Worm (Caenorhabditis elegans) whole organism, midembryonic: Measurements from ENCODE around the gene Y42H9AR.4.
A peak's percentile ranks its signal among the peaks of the same experiment; 100 is the strongest.

ENCODE experiments used
- T22C8.4 ChIP-seq: fragments of 200-800 bp; sonication (Bioruptor generic); IDR thresholded peaks from 2 replicates; pipeline ENCODE4 v1.3.6; 2022; ENCODE audit warnings: missing genetic modification characterization, missing compliant biosample characterization
- cog-1 ChIP-seq: sonication (generic microtip); optimal IDR thresholded peaks from 2 replicates; lab custom pipeline; 2016; ENCODE audit warnings: missing genetic modification characterization, missing compliant biosample characterization
- flt-1 ChIP-seq: fragments of 200-800 bp; sonication (Bioruptor generic); IDR thresholded peaks from 2 replicates; pipeline ENCODE4 v1.3.6; 2022; ENCODE audit warnings: missing genetic modification characterization, missing compliant biosample characterization
- klf-2 ChIP-seq: fragments of 200-800 bp; sonication (Bioruptor generic); conservative IDR thresholded peaks from 2 replicates; pipeline ENCODE4 v1.3.6; 2022; ENCODE audit warnings: missing genetic modification reagents, missing genetic modification characterization, missing compliant biosample characterization
- med-1 ChIP-seq: sonication (generic microtip); optimal IDR thresholded peaks from 2 replicates; lab custom pipeline; 2017; ENCODE audit warnings: missing genetic modification characterization, mild to moderate bottlenecking, missing compliant biosample characterization, antibody characterized with exemption, missing genetic modification reagents; ENCODE audit not compliant: insufficient read depth
- ref-1 ChIP-seq: fragments of 200-800 bp; sonication (Bioruptor generic); conservative IDR thresholded peaks from 2 replicates; pipeline ENCODE4 v1.3.6; 2022; ENCODE audit warnings: missing genetic modification reagents, missing genetic modification characterization, missing compliant biosample characterization
- tab-1 ChIP-seq: fragments of 200-800 bp; sonication (Bioruptor generic); IDR thresholded peaks from 2 replicates; pipeline ENCODE4 v1.3.6; 2022; ENCODE audit warnings: missing genetic modification characterization, missing compliant biosample characterization
- ztf-23 ChIP-seq: fragments of 200-800 bp; sonication (Bioruptor generic); IDR thresholded peaks from 2 replicates; pipeline ENCODE4 v1.3.6; 2022; ENCODE audit warnings: missing genetic modification reagents, missing genetic modification characterization, missing compliant biosample characterization
- ztf-29 ChIP-seq: fragments of 200-800 bp; sonication (Bioruptor generic); IDR thresholded peaks from 2 replicates; pipeline ENCODE4 v1.3.6; 2022; ENCODE audit warnings: missing genetic modification reagents, missing genetic modification characterization, missing compliant biosample characterization

Gene Y42H9AR.4

DNA sequence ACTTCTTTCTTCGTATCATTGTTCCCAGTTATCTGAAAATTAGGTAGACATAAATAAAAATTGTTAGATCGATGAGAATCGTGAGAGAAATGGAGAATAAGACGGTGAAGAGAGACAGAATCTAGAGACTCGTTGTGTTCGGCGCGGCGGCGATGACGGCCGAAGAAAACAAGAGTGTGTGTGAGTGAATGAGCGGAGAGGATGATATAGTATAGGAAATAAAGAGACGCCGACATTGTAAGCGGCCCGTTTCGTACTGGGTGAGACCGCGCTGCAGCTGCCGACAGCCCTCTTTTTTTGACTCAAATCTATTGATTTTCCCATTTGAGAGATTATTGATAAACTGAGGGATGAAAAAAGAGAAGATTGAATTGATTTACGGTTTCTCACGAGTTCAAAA lies at the start of gene Y42H9AR.4:
TSS of gene Y42H9AR.4 (minus strand) at position 32 of the 400 bp plus-strand sequence.
- no peak for TF ChIP-seq klf-2 (GFP tag; lab: Robert Waterston, UW)
- peak; percentile 46 for TF ChIP-seq cog-1 (tag; lab: Kevin White, UChicago)

DNA sequence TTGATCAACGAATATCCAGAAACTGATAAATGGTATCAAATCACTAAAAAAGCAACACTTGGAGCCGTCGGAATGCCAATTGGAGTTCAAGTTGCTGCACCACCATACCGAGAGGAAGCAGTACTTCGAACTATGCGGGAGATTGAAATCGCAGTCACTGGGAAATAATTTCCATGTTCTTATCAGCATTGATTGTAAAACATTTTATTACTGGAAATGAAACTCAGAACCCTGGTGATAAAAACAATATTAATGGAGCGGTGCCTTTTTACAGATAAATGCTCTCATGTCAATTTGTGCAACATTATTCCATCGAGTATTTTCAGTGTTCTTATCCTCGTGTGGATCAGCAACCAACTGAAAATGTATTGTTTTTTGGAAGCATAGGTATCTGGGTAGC lies 49.8 kb upstream of the Y42H9AR.4 start:
- no peak for TF ChIP-seq ztf-23 (GFP tag; lab: Robert Waterston, UW)
- no peak for TF ChIP-seq ref-1 (GFP tag; lab: Robert Waterston, UW)
- TF ChIP-seq tab-1 (GFP tag; lab: Robert Waterston, UW): no peak
- no peak for TF ChIP-seq T22C8.4 (GFP tag; lab: Robert Waterston, UW)
- TF ChIP-seq cog-1 (tag; lab: Kevin White, UChicago): no peak
- no peak for TF ChIP-seq flt-1 (GFP tag; lab: Robert Waterston, UW)
- no peak for TF ChIP-seq ztf-29 (GFP tag; lab: Robert Waterston, UW)
- no peak for TF ChIP-seq med-1
- no peak for TF ChIP-seq klf-2 (GFP tag; lab: Robert Waterston, UW)

DNA sequence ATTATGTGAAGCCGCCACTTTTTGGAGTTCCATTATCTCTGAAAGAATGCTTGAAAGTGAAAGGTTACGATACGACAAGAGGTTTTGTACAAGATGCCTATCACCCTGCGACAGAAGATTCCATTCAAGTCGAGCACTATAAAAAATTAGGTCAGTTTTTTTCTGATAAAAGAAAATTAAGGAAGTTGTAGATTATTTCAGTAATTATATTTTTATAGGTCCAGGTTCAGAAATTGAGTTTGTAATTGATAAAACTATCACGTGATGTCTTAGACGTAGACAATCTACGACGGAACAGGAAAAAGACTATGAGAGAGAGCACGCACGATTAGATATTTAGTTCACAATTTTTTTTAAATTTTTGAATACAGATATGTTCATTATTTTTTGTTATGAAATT lies 48.0 kb upstream of the Y42H9AR.4 start:
- TF ChIP-seq T22C8.4 (GFP tag; lab: Robert Waterston, UW) (no peak), flt-1 (GFP tag; lab: Robert Waterston, UW) (no peak), cog-1 (tag; lab: Kevin White, UChicago) (no peak), ztf-29 (GFP tag; lab: Robert Waterston, UW) (no peak), ref-1 (GFP tag; lab: Robert Waterston, UW) (no peak), ztf-23 (GFP tag; lab: Robert Waterston, UW) (no peak), med-1 (no peak), klf-2 (GFP tag; lab: Robert Waterston, UW) (no peak), tab-1 (GFP tag; lab: Robert Waterston, UW) (no peak)

DNA sequence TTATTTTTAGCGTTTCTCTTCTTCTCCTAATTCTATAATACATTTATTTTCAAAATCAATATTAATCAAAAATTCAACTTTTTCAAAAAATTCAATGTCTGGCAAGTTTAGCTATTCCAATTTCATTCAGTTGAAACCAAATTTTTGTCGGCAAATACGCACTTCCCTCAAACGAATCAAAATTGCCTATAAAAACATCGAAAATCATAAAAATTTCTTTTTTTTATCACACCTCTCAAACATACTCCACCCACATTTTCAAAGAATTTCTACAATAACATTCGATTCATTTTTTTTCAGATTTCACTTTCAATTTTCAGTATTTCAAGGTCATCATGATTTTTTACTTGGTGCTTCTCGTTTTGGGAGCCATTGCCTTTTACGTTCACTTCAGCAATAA lies 47.1 kb upstream of the Y42H9AR.4 start, which contains the start of gene faah-1:
TSS of gene faah-1 (plus strand) at position 301 of the 400 bp plus-strand sequence.
- no peak for TF ChIP-seq ztf-29 (GFP tag; lab: Robert Waterston, UW)

DNA sequence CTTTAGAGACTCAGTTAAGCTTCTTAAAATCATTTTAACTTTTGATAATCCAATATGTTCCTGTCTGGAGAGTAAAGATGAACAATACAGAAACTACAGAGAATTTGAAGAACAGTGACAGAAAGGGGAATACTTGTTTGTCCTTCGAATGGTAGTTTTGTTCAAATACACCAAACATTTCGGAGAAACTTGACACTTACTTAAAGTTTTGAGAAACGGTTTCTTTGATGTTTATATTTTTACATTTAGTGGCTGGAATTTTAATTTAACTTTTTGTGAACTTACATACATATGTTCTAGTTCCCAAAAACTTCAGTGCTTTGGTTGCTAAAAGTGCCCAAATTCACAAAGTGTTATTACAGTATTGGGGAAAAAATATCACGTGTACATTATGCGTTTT lies 45.1 kb upstream of the Y42H9AR.4 start, which contains the start of gene B0218.5:
TSS of gene B0218.5 (minus strand) at position 101 of the 400 bp plus-strand sequence.
- TF ChIP-seq ztf-29 (GFP tag; lab: Robert Waterston, UW) (no peak), flt-1 (GFP tag; lab: Robert Waterston, UW) (no peak), ztf-23 (GFP tag; lab: Robert Waterston, UW) (no peak), ref-1 (GFP tag; lab: Robert Waterston, UW) (no peak), tab-1 (GFP tag; lab: Robert Waterston, UW) (no peak), klf-2 (GFP tag; lab: Robert Waterston, UW) (no peak), cog-1 (tag; lab: Kevin White, UChicago) (no peak), T22C8.4 (GFP tag; lab: Robert Waterston, UW) (no peak), med-1 (no peak)

DNA sequence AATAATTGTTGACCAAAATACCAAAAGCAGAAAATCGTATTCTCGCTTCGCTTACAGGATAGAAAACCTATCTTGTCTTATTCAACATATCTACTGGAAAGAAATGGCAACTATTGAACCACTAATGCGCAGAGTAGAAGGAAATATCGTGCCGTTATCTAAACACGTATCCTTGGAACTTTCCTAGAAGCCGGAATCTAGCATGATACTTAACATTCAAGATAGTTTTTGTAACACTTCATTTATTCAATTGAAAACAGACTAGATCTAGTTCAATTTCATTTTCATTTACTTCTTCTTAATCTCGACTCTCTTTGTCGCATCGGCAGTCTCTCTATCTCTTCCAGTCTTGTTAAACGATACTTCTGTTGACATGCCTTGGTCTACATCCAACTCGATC lies 42.9 kb upstream of the Y42H9AR.4 start:
- TF ChIP-seq tab-1 (GFP tag; lab: Robert Waterston, UW): no peak
- TF ChIP-seq med-1: no peak
- no peak for TF ChIP-seq flt-1 (GFP tag; lab: Robert Waterston, UW)
- no peak for TF ChIP-seq ztf-29 (GFP tag; lab: Robert Waterston, UW)
- TF ChIP-seq T22C8.4 (GFP tag; lab: Robert Waterston, UW): no peak
- no peak for TF ChIP-seq ztf-23 (GFP tag; lab: Robert Waterston, UW)

DNA sequence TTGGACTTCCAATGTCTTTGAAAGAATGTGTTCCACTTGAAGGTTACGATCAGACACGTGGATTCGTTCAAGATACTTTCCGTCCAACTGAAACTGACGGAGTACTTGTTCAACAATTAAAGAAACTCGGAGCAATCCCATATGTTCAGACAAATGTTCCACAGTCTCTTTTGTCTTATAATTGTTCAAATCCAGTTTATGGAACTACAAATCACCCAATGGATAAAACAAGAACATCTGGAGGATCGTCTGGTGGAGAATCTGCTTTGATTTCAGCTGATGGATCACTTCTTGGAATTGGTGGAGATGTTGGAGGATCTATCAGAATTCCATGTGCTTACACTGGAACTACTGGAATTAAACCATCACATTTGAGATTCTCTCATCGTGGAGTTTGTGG lies 41.1 kb upstream of the Y42H9AR.4 start:
- TF ChIP-seq med-1: no peak
- TF ChIP-seq flt-1 (GFP tag; lab: Robert Waterston, UW): no peak
- no peak for TF ChIP-seq T22C8.4 (GFP tag; lab: Robert Waterston, UW)

DNA sequence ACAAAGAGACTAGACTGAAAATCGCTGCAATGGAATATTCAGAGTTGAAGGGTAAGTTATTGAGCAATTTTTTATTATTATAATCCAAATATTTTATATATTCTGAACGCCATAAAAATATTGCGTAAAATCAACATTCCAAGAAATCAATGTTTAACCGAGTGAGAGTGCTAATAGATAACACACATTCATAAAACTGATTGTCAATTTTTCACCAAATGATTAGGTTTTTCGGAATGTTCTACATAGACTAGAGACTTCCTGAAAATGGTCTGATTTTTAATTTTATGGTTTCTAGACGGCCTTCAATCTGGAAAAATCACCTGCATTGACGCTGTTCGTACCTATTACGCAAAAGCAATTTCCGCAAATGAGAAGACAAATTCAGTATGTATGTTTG lies 40.7 kb upstream of the Y42H9AR.4 start:
- TF ChIP-seq ztf-29 (GFP tag; lab: Robert Waterston, UW) (no peak), med-1 (no peak), flt-1 (GFP tag; lab: Robert Waterston, UW) (no peak), tab-1 (GFP tag; lab: Robert Waterston, UW) (no peak), ztf-23 (GFP tag; lab: Robert Waterston, UW) (no peak), T22C8.4 (GFP tag; lab: Robert Waterston, UW) (no peak), klf-2 (GFP tag; lab: Robert Waterston, UW) (no peak)

DNA sequence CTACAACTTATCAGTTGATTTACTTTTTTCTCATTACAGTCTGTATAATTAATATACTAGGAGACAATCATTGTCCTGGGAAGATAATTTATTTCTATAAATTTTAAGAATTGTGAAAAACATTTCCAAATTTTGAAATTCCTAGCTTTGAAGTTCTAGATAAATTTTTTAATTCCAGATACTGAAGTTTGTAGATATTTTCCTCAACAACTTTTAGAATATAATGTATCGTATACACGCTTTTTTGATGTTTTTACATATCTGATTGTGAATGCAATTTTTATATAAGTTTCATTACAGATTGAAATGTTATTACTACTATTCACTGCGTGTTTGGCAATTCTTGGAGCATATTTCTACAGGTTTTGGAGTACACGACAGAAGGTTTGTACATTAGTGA lies 40.1 kb upstream of the Y42H9AR.4 start, which contains the start of gene faah-2:
TSS of gene faah-2 (plus strand) at position 301 of the 400 bp plus-strand sequence.
- TF ChIP-seq ztf-23 (GFP tag; lab: Robert Waterston, UW) (no peak), tab-1 (GFP tag; lab: Robert Waterston, UW) (no peak), klf-2 (GFP tag; lab: Robert Waterston, UW) (no peak), cog-1 (tag; lab: Kevin White, UChicago) (no peak), flt-1 (GFP tag; lab: Robert Waterston, UW) (no peak), ztf-29 (GFP tag; lab: Robert Waterston, UW) (no peak), med-1 (no peak), T22C8.4 (GFP tag; lab: Robert Waterston, UW) (no peak), ref-1 (GFP tag; lab: Robert Waterston, UW) (no peak)

DNA sequence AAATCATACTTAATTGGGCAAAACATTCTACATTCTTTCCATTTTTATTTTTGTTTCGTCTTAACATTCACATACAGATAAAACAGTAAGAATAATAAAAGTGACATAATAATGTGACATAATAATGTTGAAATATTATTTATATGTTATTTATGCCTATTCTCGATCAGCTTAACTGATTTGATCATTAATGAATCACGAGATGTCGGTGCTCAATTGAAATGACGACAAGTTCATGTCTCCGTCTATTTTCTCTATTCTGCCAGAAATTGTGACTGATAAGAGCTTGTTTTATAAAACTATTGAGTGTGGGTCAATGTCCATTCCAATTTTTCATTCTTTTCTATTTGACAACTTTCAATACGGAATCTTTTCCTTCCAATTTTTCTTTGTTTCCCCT lies 39.7 kb upstream of the Y42H9AR.4 start:
- TF ChIP-seq tab-1 (GFP tag; lab: Robert Waterston, UW): no peak
- TF ChIP-seq ztf-23 (GFP tag; lab: Robert Waterston, UW): no peak
- no peak for TF ChIP-seq ztf-29 (GFP tag; lab: Robert Waterston, UW)
- no peak for TF ChIP-seq flt-1 (GFP tag; lab: Robert Waterston, UW)
- no peak for TF ChIP-seq T22C8.4 (GFP tag; lab: Robert Waterston, UW)
- TF ChIP-seq klf-2 (GFP tag; lab: Robert Waterston, UW): no peak
- TF ChIP-seq med-1: no peak
- TF ChIP-seq cog-1 (tag; lab: Kevin White, UChicago): no peak
- TF ChIP-seq ref-1 (GFP tag; lab: Robert Waterston, UW): no peak
